Worm (Caenorhabditis elegans): ENCODE results near the gene lron-15.

DNA sequence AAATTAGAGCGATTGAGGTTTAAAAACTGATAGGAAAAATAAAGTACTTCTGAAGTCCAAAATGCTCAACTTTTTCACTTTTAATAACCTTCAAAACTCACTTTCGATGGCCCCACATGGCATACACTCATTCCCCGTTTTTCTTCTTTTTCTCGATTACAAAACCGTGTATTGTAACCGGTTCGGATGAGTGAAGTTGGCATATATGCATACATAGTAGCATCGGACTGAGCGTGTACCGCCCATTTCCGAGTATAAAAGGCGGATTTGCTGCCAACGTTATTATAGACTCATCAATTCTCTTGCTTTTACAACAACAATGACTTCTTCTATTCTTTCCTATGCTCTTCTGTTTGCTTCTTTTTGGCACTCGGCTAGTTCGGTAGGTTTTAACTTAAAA, 38.1 kb upstream of the lron-15 start, which contains the start of gene C56C10.4:
- TF ChIP-seq zag-1 (tag; optimal IDR thresholded peaks at IDR 0.05) (no peak), pqm-1 (tag; optimal IDR thresholded peaks at IDR 0.05) (no peak), unc-62 (GFP tag; optimal IDR thresholded peaks at IDR 0.05) (no peak), elt-3 (tag; optimal IDR thresholded peaks at IDR 0.05) (no peak), nhr-77 (tag; optimal IDR thresholded peaks at IDR 0.05) (no peak), mep-1 (tag; optimal IDR thresholded peaks at IDR 0.05) (no peak), lsy-2 (tag; optimal IDR thresholded peaks at IDR 0.05) (no peak), xbp-1 (tag; optimal IDR thresholded peaks at IDR 0.05) (no peak)
